Fruit fly (Drosophila melanogaster): Measurements from ENCODE around the gene CG18764.
A peak's percentile ranks its signal among the peaks of the same experiment; 100 is the strongest.

Gene CG18764

DNA sequence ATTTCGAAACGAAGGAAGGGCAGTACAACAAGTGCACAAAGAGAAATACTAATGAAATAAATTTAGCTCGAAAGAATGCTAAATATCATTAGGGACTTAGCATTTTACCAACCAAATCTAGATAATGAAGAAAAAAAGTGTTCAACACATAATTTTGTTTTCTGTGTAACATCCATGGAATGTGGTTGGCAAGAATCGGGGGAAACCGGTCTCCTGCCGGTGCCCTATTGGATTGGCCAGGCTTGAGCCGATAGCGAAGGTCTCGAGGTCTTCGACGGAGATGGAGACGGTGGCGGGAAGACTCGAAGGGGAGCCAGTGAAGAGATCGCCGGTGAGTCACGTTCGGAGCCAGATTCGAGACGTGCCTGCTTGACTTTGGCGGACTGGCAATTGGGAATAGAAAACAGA lies 31.1 kb downstream of the CG18764 start (continued):
- TF ChIP-seq CG18619 (GFP tag; optimal IDR thresholded peaks at IDR 0.05) (no peak), bab2 (GFP tag; optimal IDR thresholded peaks at IDR 0.05) (peak; percentile 24), CG18262 (tag; optimal IDR thresholded peaks at IDR 0.05) (peak; percentile 50), sisA (GFP tag; IDR thresholded peaks at IDR 0.05) (no peak), Usf (GFP tag; optimal IDR thresholded peaks at IDR 0.05) (no peak), PHDP (tag; optimal IDR thresholded peaks at IDR 0.05) (peak; percentile 44), Chrac-16 (GFP tag; optimal IDR thresholded peaks at IDR 0.05) (peak; percentile 36), Trl (optimal IDR thresholded peaks at IDR 0.05) (no peak), Trl (GFP tag; optimal IDR thresholded peaks at IDR 0.05) (peak; percentile 31), hth (optimal IDR thresholded peaks at IDR 0.05) (no peak), her (GFP tag; optimal IDR thresholded peaks at IDR 0.05) (peak; percentile 20), prd (optimal IDR thresholded peaks at IDR 0.05) (no peak), prd (GFP tag; IDR thresholded peaks at IDR 0.05) (peak; percentile 42; the same call in 1 of the 3 replicates), Rx (GFP tag; IDR thresholded peaks at IDR 0.05) (no peak), NC2α (GFP tag; optimal IDR thresholded peaks at IDR 0.05) (no peak), Dip3 (GFP tag; optimal IDR thresholded peaks at IDR 0.05) (peak; percentile 30), lilli (GFP tag; optimal IDR thresholded peaks at IDR 0.05) (peak; percentile 61), tio (GFP tag; optimal IDR thresholded peaks at IDR 0.05) (no peak), Tbp (GFP tag; optimal IDR thresholded peaks at IDR 0.05) (no peak), gcm (GFP tag; optimal IDR thresholded peaks at IDR 0.05) (peak; percentile 31), Sin3A (optimal IDR thresholded peaks at IDR 0.05) (no peak), CG11247 (GFP tag; IDR thresholded peaks at IDR 0.05) (0 out of 2 replicates have a peak, but pooled peaks have one; percentile 41), CG4707 (GFP tag; optimal IDR thresholded peaks at IDR 0.05) (no peak), caup (GFP tag; optimal IDR thresholded peaks at IDR 0.05; ENCODE audit: severe bottlenecking) (peak; percentile 29), Oaz (GFP tag; IDR thresholded peaks at IDR 0.05) (no peak), esg (GFP tag; conservative IDR thresholded peaks at IDR 0.05) (no peak), CG6654 (GFP tag; optimal IDR thresholded peaks at IDR 0.05) (no peak), CG4820 (GFP tag; optimal IDR thresholded peaks at IDR 0.05) (no peak), MTF-1 (GFP tag; optimal IDR thresholded peaks at IDR 0.05; ENCODE audit: borderline replicate concordance) (no peak), CG5180 (GFP tag; optimal IDR thresholded peaks at IDR 0.05) (no peak), pan (optimal IDR thresholded peaks at IDR 0.05) (no peak), pan (GFP tag; optimal IDR thresholded peaks at IDR 0.05 in 1 of 2, IDR thresholded peaks at IDR 0.05 in 1 of 2) (no peak), CG3847 (GFP tag; IDR thresholded peaks at IDR 0.05) (no peak), nau (GFP tag; optimal IDR thresholded peaks at IDR 0.05) (no peak), Taf1 (GFP tag; IDR thresholded peaks at IDR 0.05) (peak; percentile 12; the same call in 1 of the 2 replicates), nerfin-1 (tag; optimal IDR thresholded peaks at IDR 0.05) (no peak), CG10267 (tag; optimal IDR thresholded peaks at IDR 0.05) (peak; percentile 16), crc (GFP tag; optimal IDR thresholded peaks at IDR 0.05) (peak; percentile 18), CG14710 (tag; optimal IDR thresholded peaks at IDR 0.05) (peak; percentile 4), Dad (GFP tag; optimal IDR thresholded peaks at IDR 0.05) (no peak), ara (GFP tag; IDR thresholded peaks at IDR 0.05) (no peak), CG7839 (tag; optimal IDR thresholded peaks at IDR 0.05) (peak; percentile 24), zen2 (GFP tag; IDR thresholded peaks at IDR 0.05; ENCODE audit: partially characterized antibody) (no peak), Dip2 (GFP tag; IDR thresholded peaks at IDR 0.05) (no peak), salm (tag; optimal IDR thresholded peaks at IDR 0.05) (no peak), Optix (GFP tag; IDR thresholded peaks at IDR 0.05) (no peak), CG6854 (GFP tag; optimal IDR thresholded peaks at IDR 0.05) (no peak), CG13775 (GFP tag; optimal IDR thresholded peaks at IDR 0.05) (no peak), lbe (GFP tag; optimal IDR thresholded peaks at IDR 0.05) (peak; percentile 81), sd (tag; optimal IDR thresholded peaks at IDR 0.05) (peak; percentile 99), Ets65A (GFP tag) (peak; percentile 78), Dll (GFP tag; IDR thresholded peaks at IDR 0.05; ENCODE audit: partially characterized antibody) (no peak), chinmo (GFP tag; IDR thresholded peaks at IDR 0.05; ENCODE audit: partially characterized antibody) (0 out of 4 replicates have a peak, but pooled peaks have one; percentile 67)
